Fruit fly (Drosophila melanogaster): ENCODE measurements around the gene RhoGAP71E.

DNA sequence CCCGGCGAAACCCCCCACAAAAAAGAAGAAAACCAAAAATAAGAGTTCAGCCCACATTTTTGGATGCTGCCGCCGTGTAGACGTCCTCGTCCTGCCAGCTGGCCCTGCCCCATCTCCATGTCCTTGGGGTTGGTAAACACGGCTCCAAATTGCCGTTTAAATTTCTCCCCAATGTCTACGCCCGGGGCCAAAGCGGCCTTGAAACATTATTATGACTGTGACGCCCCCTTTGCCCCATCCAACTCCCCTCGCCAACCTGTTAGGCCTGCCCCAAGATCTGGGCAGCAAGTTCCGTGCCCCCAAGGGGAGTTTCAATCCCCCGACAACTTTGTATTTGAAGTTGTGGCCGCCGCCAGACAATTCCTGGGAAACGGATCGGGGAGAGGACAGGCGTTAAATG is 28.2 kb downstream of the RhoGAP71E start:
- no peak for TF ChIP-seq Pdp1 (GFP tag; optimal IDR thresholded peaks at IDR 0.05)
- TF ChIP-seq HmgD (GFP tag; optimal IDR thresholded peaks at IDR 0.05) = no peak
- TF ChIP-seq dysf (GFP tag; IDR thresholded peaks at IDR 0.05) = no peak
- no peak for TF ChIP-seq Ets97D (GFP tag; optimal IDR thresholded peaks at IDR 0.05)
- TF ChIP-seq Scr (GFP tag; IDR thresholded peaks at IDR 0.05; ENCODE audit: partially characterized antibody) = no peak
- no peak for TF ChIP-seq oc (tag; optimal IDR thresholded peaks at IDR 0.05)
- TF ChIP-seq so (GFP tag; IDR thresholded peaks at IDR 0.05) = no peak
- TF ChIP-seq CG9609 (GFP tag; optimal IDR thresholded peaks at IDR 0.05) = no peak
- no peak for TF ChIP-seq CG3163 (GFP tag; optimal IDR thresholded peaks at IDR 0.05)
- TF ChIP-seq pum (GFP tag; optimal IDR thresholded peaks at IDR 0.05) = no peak
- no peak for TF ChIP-seq fd102C (GFP tag; optimal IDR thresholded peaks at IDR 0.05)
- TF ChIP-seq CG3065 (GFP tag; optimal IDR thresholded peaks at IDR 0.05) = no peak
- no peak for TF ChIP-seq Atf6 (GFP tag; IDR thresholded peaks at IDR 0.05)

Measured in whole organism, embryonic.